Worm (Caenorhabditis elegans) whole organism, L1 larva: Measurements from ENCODE around the gene skr-19.

Experiments used
- C04F5.9 ChIP-seq: sonication (generic microtip); optimal IDR thresholded peaks from 2 replicates; lab custom pipeline; 2016; ENCODE audit warnings: missing genetic modification characterization, missing compliant biosample characterization
- C16A3.4 ChIP-seq: fragments of 150-350 bp; optimal IDR thresholded peaks from 2 replicates; lab custom pipeline; 2014; ENCODE audit warnings: missing biosample characterization, missing genetic modification characterization
- aha-1 ChIP-seq: fragments of 150-350 bp; optimal IDR thresholded peaks from 2 replicates; lab custom pipeline; 2014; ENCODE audit warnings: missing biosample characterization, missing genetic modification characterization
- aly-2 ChIP-seq: fragments of 150-350 bp; optimal IDR thresholded peaks from 2 replicates; lab custom pipeline; 2014; ENCODE audit warnings: missing biosample characterization, missing genetic modification characterization
- ama-1 ChIP-seq: fragments of 150-350 bp; optimal IDR thresholded peaks from 2 replicates; lab custom pipeline; 2014
- blmp-1 ChIP-seq: fragments of 150-350 bp; optimal IDR thresholded peaks from 2 replicates; lab custom pipeline; 2014; ENCODE audit warnings: missing biosample characterization, missing genetic modification characterization
- ceh-63 ChIP-seq: fragments of 200-800 bp; sonication (Bioruptor generic); optimal IDR thresholded peaks from 2 replicates; lab custom pipeline; 2018; ENCODE audit warnings: mild to moderate bottlenecking, missing genetic modification characterization, missing compliant biosample characterization
- ceh-82 ChIP-seq, 3 experiments: fragments of 150-350 bp in 1 of 3; sonication (generic microtip) in 2 of 3; optimal IDR thresholded peaks; 2 replicates each; lab custom pipeline; 2014 to 2017; ENCODE audit warnings: missing biosample characterization in 3 of 3, missing genetic modification characterization in 3 of 3
- dpl-1 ChIP-seq, 3 experiments: fragments of 150-350 bp in 2 of 3; sonication (generic microtip) in 1 of 3; optimal IDR thresholded peaks; 2 replicates each; lab custom pipeline; 2014 to 2017; ENCODE audit warnings: missing biosample characterization in 3 of 3, missing genetic modification characterization in 3 of 3, missing genetic modification reagents in 3 of 3
- dsc-1 ChIP-seq: sonication (generic microtip); optimal IDR thresholded peaks from 2 replicates; lab custom pipeline; 2016; ENCODE audit warnings: mild to moderate bottlenecking, missing genetic modification characterization, missing compliant biosample characterization
- efl-1 ChIP-seq, 4 experiments: fragments of 150-350 bp; optimal IDR thresholded peaks in 3 of 4; peaks in 1 of 4; 1 replicate in 1 of 4; 2 replicates in 3 of 4; lab custom pipeline; 2014; ENCODE audit warnings: missing biosample characterization in 2 of 4, missing genetic modification characterization in 2 of 4, missing genetic modification reagents in 2 of 4
- egl-13 ChIP-seq: sonication (generic microtip); optimal IDR thresholded peaks from 2 replicates; lab custom pipeline; 2016; ENCODE audit warnings: missing genotype, missing genetic modification reagents, missing genetic modification characterization, missing compliant biosample characterization
- egl-27 ChIP-seq, 2 experiments: fragments of 150-350 bp in 1 of 2; sonication (generic microtip); optimal IDR thresholded peaks; 3 replicates each; lab custom pipeline; 2017 to 2018; ENCODE audit warnings: missing biosample characterization in 2 of 2, missing genetic modification characterization in 2 of 2, missing genetic modification reagents in 2 of 2
- elt-3 ChIP-seq, 6 experiments: fragments of 150-350 bp in 1 of 6; sonication (generic microtip); optimal IDR thresholded peaks; 2 replicates each; lab custom pipeline; 2017 to 2018; ENCODE audit warnings: missing biosample characterization in 6 of 6, missing genetic modification characterization in 6 of 6, inconsistent platforms in 1 of 6
- fkh-10 ChIP-seq: sonication (generic microtip); optimal IDR thresholded peaks from 2 replicates; lab custom pipeline; 2017; ENCODE audit warnings: missing biosample characterization, missing genetic modification reagents, missing genetic modification characterization
- hlh-4 ChIP-seq: sonication (generic microtip); optimal IDR thresholded peaks from 2 replicates; lab custom pipeline; 2016; ENCODE audit warnings: mild to moderate bottlenecking, missing genetic modification characterization, missing compliant biosample characterization
- hpl-2 ChIP-seq: fragments of 150-350 bp; optimal IDR thresholded peaks from 2 replicates; lab custom pipeline; 2014; ENCODE audit warnings: missing biosample characterization, missing genetic modification reagents, missing genetic modification characterization
- irx-1 ChIP-seq: sonication (generic microtip); optimal IDR thresholded peaks from 2 replicates; lab custom pipeline; 2016; ENCODE audit warnings: missing genetic modification characterization, missing compliant biosample characterization
- lin-13 ChIP-seq: fragments of 150-350 bp; optimal IDR thresholded peaks from 2 replicates; lab custom pipeline; 2014; ENCODE audit warnings: missing biosample characterization, missing genetic modification reagents, missing genetic modification characterization
- lin-15B ChIP-seq: fragments of 150-350 bp; sonication (generic microtip); optimal IDR thresholded peaks from 3 replicates; lab custom pipeline; 2014; ENCODE audit warnings: missing biosample characterization, missing genetic modification characterization
- lin-39 ChIP-seq: fragments of 150-350 bp; optimal IDR thresholded peaks from 2 replicates; lab custom pipeline; 2014; ENCODE audit warnings: missing biosample characterization, missing genetic modification reagents, missing genetic modification characterization
- mab-9 ChIP-seq: fragments of 200-800 bp; sonication (Bioruptor generic); IDR thresholded peaks from 2 replicates; pipeline ENCODE4 v1.3.6; 2022; ENCODE audit warnings: missing genetic modification reagents, missing genetic modification characterization, missing compliant biosample characterization
- mdl-1 ChIP-seq, 2 experiments: fragments of 150-350 bp; optimal IDR thresholded peaks; 2 replicates each; lab custom pipeline; 2014 to 2017; ENCODE audit warnings: missing biosample characterization in 2 of 2, missing genetic modification characterization in 2 of 2, inconsistent platforms in 1 of 2
- mep-1 ChIP-seq: fragments of 150-350 bp; optimal IDR thresholded peaks from 2 replicates; lab custom pipeline; 2014; ENCODE audit warnings: missing biosample characterization, missing genetic modification characterization
- nhr-12 ChIP-seq: sonication (generic microtip); optimal IDR thresholded peaks from 2 replicates; lab custom pipeline; 2017; ENCODE audit warnings: missing biosample characterization, missing genetic modification characterization
- nhr-19 ChIP-seq: fragments of 200-800 bp; sonication (Bioruptor generic); conservative IDR thresholded peaks from 2 replicates; pipeline ENCODE4 v1.3.6; 2022; ENCODE audit warnings: missing genetic modification characterization, missing compliant biosample characterization
- nhr-20 ChIP-seq: sonication (generic microtip); optimal IDR thresholded peaks from 2 replicates; lab custom pipeline; 2016; ENCODE audit warnings: mild to moderate bottlenecking, missing genetic modification characterization, missing compliant biosample characterization
- nhr-237 ChIP-seq: fragments of 150-350 bp; optimal IDR thresholded peaks from 2 replicates; lab custom pipeline; 2014; ENCODE audit warnings: missing biosample characterization, missing genetic modification characterization
- nhr-28 ChIP-seq: fragments of 150-350 bp; optimal IDR thresholded peaks from 2 replicates; lab custom pipeline; 2014; ENCODE audit warnings: missing biosample characterization, missing genetic modification characterization
- nhr-47 ChIP-seq: sonication (generic microtip); optimal IDR thresholded peaks from 2 replicates; lab custom pipeline; 2016; ENCODE audit warnings: mild to moderate bottlenecking, missing genetic modification characterization, moderate library complexity, missing compliant biosample characterization
- nhr-77 ChIP-seq: fragments of 150-350 bp; optimal IDR thresholded peaks from 2 replicates; lab custom pipeline; 2014; ENCODE audit warnings: missing biosample characterization, missing genetic modification characterization
- nhr-84 ChIP-seq: sonication (generic microtip); optimal IDR thresholded peaks from 2 replicates; lab custom pipeline; 2017; ENCODE audit warnings: missing biosample characterization, missing genetic modification characterization
- nhr-90 ChIP-seq: sonication (generic microtip); optimal IDR thresholded peaks from 2 replicates; lab custom pipeline; 2016; ENCODE audit warnings: mild to moderate bottlenecking, missing genetic modification characterization, missing compliant biosample characterization; ENCODE audit not compliant: poor library complexity
- pag-3 ChIP-seq: sonication (generic microtip); optimal IDR thresholded peaks from 2 replicates; lab custom pipeline; 2017; ENCODE audit warnings: missing genetic modification characterization, mild to moderate bottlenecking, missing compliant biosample characterization, antibody characterized with exemption, borderline replicate concordance; ENCODE audit not compliant: insufficient read depth
- pax-3 ChIP-seq: fragments of 200-800 bp; sonication (Bioruptor generic); optimal IDR thresholded peaks from 2 replicates; lab custom pipeline; 2018; ENCODE audit warnings: mild to moderate bottlenecking, missing genetic modification characterization, moderate library complexity, missing compliant biosample characterization
- pqm-1 ChIP-seq: sonication (generic microtip); optimal IDR thresholded peaks from 3 replicates; lab custom pipeline; 2017; ENCODE audit warnings: missing biosample characterization, missing genetic modification characterization
- rnt-1 ChIP-seq: sonication (generic microtip); optimal IDR thresholded peaks from 2 replicates; lab custom pipeline; 2016; ENCODE audit warnings: mild to moderate bottlenecking, missing genetic modification characterization, moderate library complexity, missing compliant biosample characterization
- snpc-4 ChIP-seq: fragments of 150-350 bp; optimal IDR thresholded peaks from 2 replicates; lab custom pipeline; 2014; ENCODE audit warnings: missing biosample characterization, missing genetic modification characterization
- snu-23 ChIP-seq: sonication (generic microtip); optimal IDR thresholded peaks from 2 replicates; lab custom pipeline; 2016; ENCODE audit warnings: missing genetic modification characterization, missing compliant biosample characterization
- sox-4 ChIP-seq: sonication (generic microtip); optimal IDR thresholded peaks from 2 replicates; lab custom pipeline; 2016; ENCODE audit warnings: missing genetic modification characterization, missing compliant biosample characterization
- sptf-1 ChIP-seq: fragments of 150-350 bp; optimal IDR thresholded peaks from 2 replicates; lab custom pipeline; 2014; ENCODE audit warnings: missing biosample characterization, missing genetic modification characterization
- sup-37 ChIP-seq: fragments of 200-800 bp; sonication (Bioruptor generic); optimal IDR thresholded peaks from 2 replicates; lab custom pipeline; 2018; ENCODE audit warnings: mild to moderate bottlenecking, missing genetic modification characterization, missing compliant biosample characterization
- tbx-2 ChIP-seq: sonication (generic microtip); optimal IDR thresholded peaks from 2 replicates; lab custom pipeline; 2016; ENCODE audit warnings: missing genetic modification characterization, missing compliant biosample characterization
- tlp-1 ChIP-seq: fragments of 150-350 bp; optimal IDR thresholded peaks from 2 replicates; lab custom pipeline; 2014; ENCODE audit warnings: missing biosample characterization, missing genetic modification characterization
- unc-130 ChIP-seq: fragments of 150-350 bp; optimal IDR thresholded peaks from 2 replicates; lab custom pipeline; 2017; ENCODE audit warnings: missing biosample characterization, missing genetic modification characterization, inconsistent platforms
- vab-15 ChIP-seq: sonication (generic microtip); optimal IDR thresholded peaks from 2 replicates; lab custom pipeline; 2017; ENCODE audit warnings: missing genotype, mild to moderate bottlenecking, missing genetic modification characterization, missing compliant biosample characterization
- xbp-1 ChIP-seq: sonication (generic microtip); optimal IDR thresholded peaks from 2 replicates; lab custom pipeline; 2016; ENCODE audit warnings: missing genetic modification characterization, missing compliant biosample characterization
- zag-1 ChIP-seq: fragments of 150-350 bp; optimal IDR thresholded peaks from 2 replicates; lab custom pipeline; 2014; ENCODE audit warnings: missing biosample characterization, missing genetic modification characterization
- zip-4 ChIP-seq: fragments of 200-800 bp; sonication (Bioruptor generic); optimal IDR thresholded peaks from 2 replicates; lab custom pipeline; 2018; ENCODE audit warnings: mild to moderate bottlenecking, missing genetic modification characterization, moderate library complexity, missing compliant biosample characterization
- ztf-11 ChIP-seq, 2 experiments: sonication (generic microtip); optimal IDR thresholded peaks; 2 replicates each; lab custom pipeline; 2016 to 2017; ENCODE audit warnings: missing genetic modification characterization in 2 of 2, missing biosample characterization in 1 of 2, missing compliant biosample characterization in 1 of 2

skr-19 gene

DNA sequence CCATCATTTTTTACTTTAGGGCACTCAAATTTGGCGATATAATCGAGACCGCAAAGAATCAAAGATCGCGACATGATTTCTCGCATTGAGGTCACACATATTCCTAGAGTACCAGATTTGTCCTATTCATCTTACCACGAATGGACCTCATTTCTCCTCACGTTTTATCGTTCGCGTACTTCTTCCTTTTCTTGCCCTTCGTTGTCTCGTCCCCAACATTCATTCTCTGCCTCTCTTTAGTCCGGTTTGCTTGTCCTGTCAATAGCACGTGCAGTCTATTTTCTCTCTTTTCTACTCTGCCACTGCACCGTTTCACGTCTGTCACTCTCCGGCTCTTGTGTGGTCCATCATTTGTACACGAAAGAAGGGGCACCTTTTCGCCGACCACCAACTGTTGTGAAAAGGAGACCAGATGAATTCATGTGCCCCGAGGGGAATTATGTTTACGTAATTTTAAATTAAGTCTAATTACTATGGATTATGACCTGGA is 26.9 kb upstream of the skr-19 start (continued):
- no peak for TF ChIP-seq lin-15B (tag; lab: Kevin White, UChicago)
- TF ChIP-seq lin-13 (GFP tag; lab: Kevin White, UChicago) = peak; percentile 25

DNA sequence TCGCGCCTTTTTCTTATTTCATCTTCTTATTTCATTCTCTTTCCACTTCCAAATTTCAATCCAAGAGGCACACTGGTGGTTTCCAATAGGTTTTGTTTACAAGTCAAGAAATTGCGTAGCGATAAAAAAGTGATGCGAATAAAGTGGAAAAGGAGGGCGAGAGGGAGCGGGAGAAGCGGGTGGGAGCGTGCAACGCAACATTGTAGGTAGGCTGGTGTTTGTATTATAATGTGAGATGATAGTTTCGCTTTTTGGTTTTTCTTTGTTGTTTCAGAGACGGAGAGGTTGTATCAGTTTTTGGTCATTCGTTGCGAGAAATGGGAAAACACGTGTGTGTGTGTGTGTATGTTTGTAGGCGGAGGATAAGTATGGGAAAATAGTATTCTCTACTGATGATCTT is 25.7 kb upstream of the skr-19 start:
- TF ChIP-seq nhr-77 (tag; lab: Kevin White, UChicago) (peak; percentile 64), egl-13 (tag; lab: Kevin White, UChicago) (no peak), nhr-12 (tag; lab: Kevin White, UChicago) (no peak), xbp-1 (tag; lab: Kevin White, UChicago) (no peak), snu-23 (GFP tag; lab: Kevin White, UChicago) (peak; percentile 75), ceh-82 (tag; optimal IDR thresholded peaks at IDR 0.05; lab: Kevin White, UChicago) (peak in 1 of 3 experiments; percentile 6), mab-9 (GFP tag; lab: Robert Waterston, UW) (no peak), nhr-90 (tag; lab: Kevin White, UChicago) (peak; percentile 64), nhr-237 (tag; lab: Kevin White, UChicago) (no peak), pqm-1 (tag; lab: Kevin White, UChicago) (no peak), fkh-10 (GFP tag; lab: Kevin White, UChicago) (no peak), zag-1 (tag; lab: Kevin White, UChicago) (no peak), sox-4 (tag; lab: Kevin White, UChicago) (no peak), nhr-28 (no peak), dpl-1 (GFP tag; optimal IDR thresholded peaks at IDR 0.05; lab: Kevin White, UChicago) (peak in 1 of 3 experiments; percentile 7), blmp-1 (tag; lab: Kevin White, UChicago) (peak; percentile 91), sup-37 (GFP tag; lab: Kevin White, UChicago) (no peak), C16A3.4 (tag; lab: Kevin White, UChicago) (peak; percentile 53), hpl-2 (no peak), sptf-1 (tag; lab: Kevin White, UChicago) (no peak), mep-1 (tag; lab: Kevin White, UChicago) (no peak), hlh-4 (tag; lab: Kevin White, UChicago) (no peak), tbx-2 (tag; lab: Kevin White, UChicago) (peak; percentile 58), aha-1 (tag; lab: Kevin White, UChicago) (no peak), elt-3 (tag; optimal IDR thresholded peaks at IDR 0.05; lab: Kevin White, UChicago) (peak in 5 of 6 experiments; percentile 37 to 85 (median 79)), lin-13 (GFP tag; lab: Kevin White, UChicago) (no peak), unc-130 (tag; lab: Kevin White, UChicago) (peak; percentile 63), C04F5.9 (tag; lab: Kevin White, UChicago) (no peak), pax-3 (no peak), aly-2 (tag; lab: Kevin White, UChicago) (no peak), tlp-1 (tag; lab: Kevin White, UChicago) (no peak), rnt-1 (tag; lab: Kevin White, UChicago) (peak; percentile 23), mdl-1 (tag; optimal IDR thresholded peaks at IDR 0.05; lab: Kevin White, UChicago) (peak in 1 of 2 experiments; percentile 91), nhr-84 (no peak), ceh-63 (GFP tag; lab: Kevin White, UChicago) (no peak), lin-15B (tag; lab: Kevin White, UChicago) (no peak), ztf-11 (tag; optimal IDR thresholded peaks at IDR 0.05; lab: Kevin White, UChicago) (no peak), zip-4 (GFP tag; lab: Kevin White, UChicago) (no peak), dsc-1 (no peak), pag-3 (tag; lab: Kevin White, UChicago) (no peak), nhr-47 (tag; lab: Kevin White, UChicago) (no peak), nhr-19 (peak; percentile 29; the same call in 1 of the 2 replicates), nhr-20 (tag; lab: Kevin White, UChicago) (peak; percentile 89), snpc-4 (tag; lab: Kevin White, UChicago) (no peak), lin-39 (tag; lab: Kevin White, UChicago) (no peak), irx-1 (no peak), egl-27 (tag; optimal IDR thresholded peaks at IDR 0.05; lab: Kevin White, UChicago) (peak; percentile 27 to 33), efl-1 (optimal IDR thresholded peaks at IDR 0.05; lab: Kevin White, UChicago) (no peak), efl-1 (GFP tag; optimal IDR thresholded peaks at IDR 0.05 in 1 of 2; lab: Kevin White, UChicago) (no peak), ama-1 (lab: Kevin White, UChicago) (no peak), vab-15 (tag; lab: Kevin White, UChicago) (no peak)
